Worm (Caenorhabditis elegans): ENCODE measurements around the gene lec-9.

Gene lec-9

DNA sequence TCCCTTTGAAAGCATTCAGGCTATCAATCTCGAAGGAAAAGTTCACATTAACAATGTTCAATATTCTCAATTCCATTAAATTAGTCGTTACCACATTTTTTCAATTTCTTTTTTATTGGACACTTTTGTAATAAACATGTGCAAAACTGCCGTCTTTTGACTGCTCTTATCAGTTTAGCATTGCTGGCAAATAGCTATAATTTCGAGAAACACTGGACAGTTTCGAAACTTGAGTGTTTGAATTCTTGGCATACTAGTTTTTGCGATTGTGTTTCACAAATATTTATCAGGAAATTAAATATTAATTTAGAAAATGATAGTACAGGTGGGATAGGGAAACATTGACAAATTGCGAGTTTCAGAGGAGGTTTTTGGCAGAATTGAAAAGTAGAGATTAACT, 1.1 kb downstream of the lec-9 start (continued):
- TF ChIP-seq nhr-111 (GFP tag; optimal IDR thresholded peaks at IDR 0.05): no peak
- no peak for TF ChIP-seq D1046.2 (GFP tag; IDR thresholded peaks at IDR 0.05)
- peak; percentile 72 for TF ChIP-seq nhr-28 (tag; optimal IDR thresholded peaks at IDR 0.05)
- TF ChIP-seq nhr-77 (tag; optimal IDR thresholded peaks at IDR 0.05): peak; percentile 58
- TF ChIP-seq pqm-1 (tag; optimal IDR thresholded peaks at IDR 0.05): peak; percentile 91
- TF ChIP-seq ceh-62 (tag; optimal IDR thresholded peaks at IDR 0.05): no peak
- no peak for TF ChIP-seq ceh-82 (tag; optimal IDR thresholded peaks at IDR 0.05)

DNA sequence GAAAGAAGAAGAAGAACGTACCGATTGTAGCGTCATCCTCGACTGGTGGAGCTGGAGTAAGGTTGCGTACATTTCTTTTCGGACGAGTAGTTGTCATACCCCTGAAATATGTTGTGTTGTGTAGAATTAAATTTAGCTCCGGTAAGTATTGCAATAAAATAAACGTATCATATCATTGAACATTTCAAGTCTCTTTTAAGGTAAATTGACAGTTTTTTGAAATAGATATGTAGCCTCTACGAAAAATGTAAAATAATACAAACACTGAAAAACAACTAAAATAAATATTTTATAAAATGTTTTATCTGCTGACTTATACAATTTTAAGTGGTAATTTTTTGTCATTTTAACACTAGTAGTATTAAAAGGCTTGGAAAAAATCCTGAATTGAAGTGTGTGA, 9.7 kb downstream of the lec-9 start, which contains the start of gene C16H3.3:
Gene C16H3.3 (minus strand): TSS at position 101 of the 400 bp plus-strand sequence.
- TF ChIP-seq ceh-44 (GFP tag; IDR thresholded peaks at IDR 0.05) (no peak), ztf-11 (tag; optimal IDR thresholded peaks at IDR 0.05) (no peak), ZK337.2 (GFP tag; IDR thresholded peaks at IDR 0.05) (no peak), D1046.2 (GFP tag; IDR thresholded peaks at IDR 0.05) (no peak), snpc-1.2 (GFP tag; IDR thresholded peaks at IDR 0.05) (no peak), unc-39 (tag; optimal IDR thresholded peaks at IDR 0.05) (no peak), tag-97 (GFP tag; IDR thresholded peaks at IDR 0.05) (no peak), zip-11 (GFP tag; IDR thresholded peaks at IDR 0.05) (no peak), aha-1 (tag) (peak; percentile 35)

ce11 chrX:17610406-17610981, 10.2 kb downstream of the lec-9 start:
- no peak for TF ChIP-seq nhr-111 (GFP tag; optimal IDR thresholded peaks at IDR 0.05)
- TF ChIP-seq attf-4 (tag; optimal IDR thresholded peaks at IDR 0.05): no peak
- no peak for TF ChIP-seq aly-2 (tag; optimal IDR thresholded peaks at IDR 0.05)
- TF ChIP-seq lsy-2 (tag; optimal IDR thresholded peaks at IDR 0.05): peak in 1 of 2 experiments; percentile 74
- TF ChIP-seq ceh-20 (GFP tag; IDR thresholded peaks at IDR 0.05): peak; percentile 26; the same call in 1 of the 2 replicates
- TF ChIP-seq daf-12 (tag; optimal IDR thresholded peaks at IDR 0.05): no peak
- TF ChIP-seq mes-2 (tag; optimal IDR thresholded peaks at IDR 0.05; ENCODE audit: poor library complexity, severe bottlenecking): peak; percentile 61
- TF ChIP-seq dmd-6 (GFP tag; IDR thresholded peaks at IDR 0.05): peak; percentile 44; the same call in 1 of the 2 replicates
- peak; percentile 8 for TF ChIP-seq nhr-77 (tag; optimal IDR thresholded peaks at IDR 0.05)
- TF ChIP-seq nhr-25 (tag; optimal IDR thresholded peaks at IDR 0.05; ENCODE audit: borderline replicate concordance, insufficient read depth): peak; percentile 21
- TF ChIP-seq mep-1 (tag; optimal IDR thresholded peaks at IDR 0.05): peak; percentile 74
- peak; percentile 38 for TF ChIP-seq nhr-11 (tag; optimal IDR thresholded peaks at IDR 0.05)
- no peak for TF ChIP-seq mdt-29 (GFP tag; IDR thresholded peaks at IDR 0.05)
- peak; percentile 76 for TF ChIP-seq hlh-11 (tag; optimal IDR thresholded peaks at IDR 0.05)
- TF ChIP-seq dpl-1 (GFP tag; optimal IDR thresholded peaks at IDR 0.05): peak; percentile 70
- TF ChIP-seq nhr-28 (tag; optimal IDR thresholded peaks at IDR 0.05): peak; percentile 16
- TF ChIP-seq ztf-7 (tag; optimal IDR thresholded peaks at IDR 0.05): no peak
- TF ChIP-seq egl-43 (GFP tag; IDR thresholded peaks at IDR 0.05): 0 out of 2 replicates have a peak, but pooled peaks have one; percentile 22
- TF ChIP-seq ctbp-1 (GFP tag; IDR thresholded peaks at IDR 0.05): peak; percentile 36; the same call in 1 of the 2 replicates
- TF ChIP-seq sdz-12 (GFP tag; optimal IDR thresholded peaks at IDR 0.05): no peak
- peak; percentile 68 for TF ChIP-seq hmg-1.1 (GFP tag; IDR thresholded peaks at IDR 0.05)
- TF ChIP-seq ceh-44 (GFP tag; IDR thresholded peaks at IDR 0.05): no peak
- TF ChIP-seq mdl-1 (tag; optimal IDR thresholded peaks at IDR 0.05): peak in 1 of 2 experiments; percentile 49
- no peak for TF ChIP-seq gei-8 (GFP tag; optimal IDR thresholded peaks at IDR 0.05)
- peak; percentile 93 for TF ChIP-seq hlh-30 (tag; optimal IDR thresholded peaks at IDR 0.05; ENCODE audit: insufficient read depth)
- TF ChIP-seq unc-62 (GFP tag; optimal IDR thresholded peaks at IDR 0.05 in 1 of 2): peak in 1 of 2 experiments; percentile 25
- no peak for TF ChIP-seq unc-62 (tag; optimal IDR thresholded peaks at IDR 0.05)
- no peak for TF ChIP-seq nhr-42 (GFP tag; IDR thresholded peaks at IDR 0.05)
- no peak for TF ChIP-seq cey-2 (tag; optimal IDR thresholded peaks at IDR 0.05; ENCODE audit: borderline replicate concordance, insufficient read depth)
- peak; percentile 5 for TF ChIP-seq dve-1 (tag; optimal IDR thresholded peaks at IDR 0.05; ENCODE audit: insufficient read depth)
- TF ChIP-seq lin-29 (GFP tag; IDR thresholded peaks at IDR 0.05): no peak
- no peak for TF ChIP-seq lir-3 (tag; optimal IDR thresholded peaks at IDR 0.05)
- TF ChIP-seq ceh-28 (tag; optimal IDR thresholded peaks at IDR 0.05): peak; percentile 11
- no peak for TF ChIP-seq daf-16 (GFP tag; optimal IDR thresholded peaks at IDR 0.05)
- peak; percentile 88 for TF ChIP-seq daf-16 (tag; optimal IDR thresholded peaks at IDR 0.05)
- TF ChIP-seq daf-8 (GFP tag; IDR thresholded peaks at IDR 0.05): no peak
